Worm (Caenorhabditis elegans) whole organism, L4 larva: ENCODE data around the gene elt-6.

ENCODE experiments used
- F44E2.7 ChIP-seq: fragments of 200-800 bp; sonication (Bioruptor generic); IDR thresholded peaks from 2 replicates; pipeline ENCODE4 v2.1.2; 2022; ENCODE audit warnings: missing genetic modification characterization, missing compliant biosample characterization
- T26A8.4 ChIP-seq: fragments of 200-800 bp; sonication (Bioruptor generic); IDR thresholded peaks from 2 replicates; pipeline ENCODE4 v1.3.6; 2022; ENCODE audit warnings: missing genetic modification characterization, missing compliant biosample characterization
- Y48G9A.11 ChIP-seq: fragments of 200-800 bp; sonication (Bioruptor generic); IDR thresholded peaks from 2 replicates; pipeline ENCODE4 v1.3.6; 2022; ENCODE audit warnings: missing genetic modification reagents, missing genetic modification characterization, missing compliant biosample characterization
- Y75B8A.6 ChIP-seq: fragments of 200-800 bp; sonication (Bioruptor generic); IDR thresholded peaks from 2 replicates; pipeline ENCODE4 v1.3.6; 2022; ENCODE audit warnings: missing genetic modification reagents, missing genetic modification characterization, missing compliant biosample characterization
- aha-1 ChIP-seq: fragments of 150-350 bp; peaks from one replicate; lab custom pipeline; 2014; ENCODE audit warnings: missing biosample characterization, missing genetic modification characterization
- aly-2 ChIP-seq: sonication (generic microtip); optimal IDR thresholded peaks from 2 replicates; lab custom pipeline; 2018; ENCODE audit warnings: missing biosample characterization, missing genetic modification characterization
- ceh-44 ChIP-seq: fragments of 200-800 bp; sonication (Bioruptor generic); IDR thresholded peaks from 2 replicates; pipeline ENCODE4 v1.3.6; 2022; ENCODE audit warnings: missing genetic modification reagents, missing genetic modification characterization, missing compliant biosample characterization
- ceh-82 ChIP-seq: sonication (generic microtip); optimal IDR thresholded peaks from 2 replicates; lab custom pipeline; 2017; ENCODE audit warnings: missing biosample characterization, missing genetic modification characterization
- cey-2 ChIP-seq: sonication (generic microtip); optimal IDR thresholded peaks from 3 replicates; lab custom pipeline; 2017; ENCODE audit warnings: missing genetic modification characterization, mild to moderate bottlenecking, missing compliant biosample characterization, antibody characterized with exemption, borderline replicate concordance; ENCODE audit not compliant: insufficient read depth
- ctbp-1 ChIP-seq: fragments of 200-800 bp; sonication (Bioruptor generic); IDR thresholded peaks from 2 replicates; pipeline ENCODE4 v1.3.6; 2022; ENCODE audit warnings: missing genetic modification reagents, missing genetic modification characterization, missing compliant biosample characterization
- daf-12 ChIP-seq: fragments of 150-350 bp; optimal IDR thresholded peaks from 2 replicates; lab custom pipeline; 2014; ENCODE audit warnings: missing biosample characterization, missing genetic modification reagents, missing genetic modification characterization
- dmd-8 ChIP-seq: fragments of 200-800 bp; sonication (Bioruptor generic); IDR thresholded peaks from 2 replicates; pipeline ENCODE4 v1.3.6; 2022; ENCODE audit warnings: missing genetic modification characterization, missing compliant biosample characterization
- duxl-1 ChIP-seq: sonication (generic microtip); optimal IDR thresholded peaks from 2 replicates; lab custom pipeline; 2016; ENCODE audit warnings: mild to moderate bottlenecking, missing genetic modification characterization, moderate library complexity, missing compliant biosample characterization; ENCODE audit not compliant: poor library complexity
- egl-43 ChIP-seq: fragments of 200-800 bp; sonication (Bioruptor generic); IDR thresholded peaks from 2 replicates; pipeline ENCODE4 v1.3.6; 2022; ENCODE audit warnings: missing genetic modification reagents, missing genetic modification characterization, missing compliant biosample characterization
- gei-8 ChIP-seq: fragments of 200-800 bp; sonication (Bioruptor generic); optimal IDR thresholded peaks from 2 replicates; lab custom pipeline; 2018; ENCODE audit warnings: mild to moderate bottlenecking, missing genetic modification characterization, missing compliant biosample characterization
- hlh-30 ChIP-seq: sonication (generic microtip); optimal IDR thresholded peaks from 2 replicates; lab custom pipeline; 2017; ENCODE audit warnings: antibody characterized with exemption, mild to moderate bottlenecking, missing genetic modification characterization, missing compliant biosample characterization; ENCODE audit not compliant: insufficient read depth
- hmg-1.1 ChIP-seq: fragments of 200-800 bp; sonication (Bioruptor generic); IDR thresholded peaks from 2 replicates; pipeline ENCODE4 v1.3.6; 2022; ENCODE audit warnings: missing genetic modification reagents, missing genetic modification characterization, missing compliant biosample characterization
- jun-1 ChIP-seq: fragments of 150-350 bp; optimal IDR thresholded peaks from 2 replicates; lab custom pipeline; 2014; ENCODE audit warnings: missing biosample characterization, missing genetic modification reagents, missing genetic modification characterization
- lim-7 ChIP-seq: fragments of 200-800 bp; sonication (Bioruptor generic); IDR thresholded peaks from 2 replicates; pipeline ENCODE4 v1.3.6; 2022; ENCODE audit warnings: missing genetic modification characterization, missing compliant biosample characterization
- lin-29 ChIP-seq: fragments of 200-800 bp; sonication (Bioruptor generic); IDR thresholded peaks from 2 replicates; pipeline ENCODE4 v1.3.6; 2022; ENCODE audit warnings: missing genetic modification reagents, missing genetic modification characterization, missing compliant biosample characterization
- lin-38 ChIP-seq: fragments of 200-800 bp; sonication (Bioruptor generic); IDR thresholded peaks from 2 replicates; pipeline ENCODE4 v1.3.6; 2022; ENCODE audit warnings: missing genetic modification reagents, missing genetic modification characterization, missing compliant biosample characterization
- lin-39 ChIP-seq: fragments of 150-350 bp; optimal IDR thresholded peaks from 2 replicates; lab custom pipeline; 2014; ENCODE audit warnings: missing biosample characterization, missing genetic modification reagents, missing genetic modification characterization
- lsy-2 ChIP-seq, 2 experiments: fragments of 150-350 bp in 1 of 2; sonication (generic microtip) in 1 of 2; optimal IDR thresholded peaks; 2 replicates each; lab custom pipeline; 2014 to 2017; ENCODE audit warnings: missing biosample characterization in 2 of 2, missing genetic modification characterization in 2 of 2
- madf-9 ChIP-seq: fragments of 200-800 bp; sonication (Bioruptor generic); conservative IDR thresholded peaks from 2 replicates; pipeline ENCODE4 v1.3.6; 2022; ENCODE audit warnings: missing genetic modification reagents, missing genetic modification characterization, missing compliant biosample characterization
- nhr-102 ChIP-seq: sonication (generic microtip); optimal IDR thresholded peaks from 2 replicates; lab custom pipeline; 2016; ENCODE audit warnings: mild to moderate bottlenecking, missing genetic modification characterization, moderate library complexity, missing compliant biosample characterization
- nhr-11 ChIP-seq: fragments of 150-350 bp; optimal IDR thresholded peaks from 2 replicates; lab custom pipeline; 2014; ENCODE audit warnings: missing biosample characterization, missing genetic modification characterization
- nhr-111 ChIP-seq: fragments of 200-800 bp; sonication (Bioruptor generic); optimal IDR thresholded peaks from 2 replicates; lab custom pipeline; 2018; ENCODE audit warnings: mild to moderate bottlenecking, missing genetic modification characterization, missing compliant biosample characterization
- nhr-237 ChIP-seq: sonication (generic microtip); optimal IDR thresholded peaks from 2 replicates; lab custom pipeline; 2017; ENCODE audit warnings: missing biosample characterization, missing genetic modification characterization
- nhr-25 ChIP-seq: sonication (generic microtip); optimal IDR thresholded peaks from 2 replicates; lab custom pipeline; 2017; ENCODE audit warnings: missing genetic modification characterization, mild to moderate bottlenecking, missing compliant biosample characterization, antibody characterized with exemption, moderate library complexity, borderline replicate concordance; ENCODE audit not compliant: insufficient read depth
- nhr-48 ChIP-seq: sonication (generic microtip); optimal IDR thresholded peaks from 2 replicates; lab custom pipeline; 2016; ENCODE audit warnings: mild to moderate bottlenecking, missing genetic modification characterization, missing compliant biosample characterization
- rbr-2 ChIP-seq: sonication (generic microtip); optimal IDR thresholded peaks from 2 replicates; lab custom pipeline; 2016; ENCODE audit warnings: missing genotype, missing genetic modification characterization, missing compliant biosample characterization
- set-16 ChIP-seq: fragments of 200-800 bp; sonication (Bioruptor generic); IDR thresholded peaks from 2 replicates; pipeline ENCODE4 v1.3.6; 2022; ENCODE audit warnings: missing genetic modification reagents, missing genetic modification characterization, missing compliant biosample characterization
- skn-1 ChIP-seq: fragments of 150-350 bp; optimal IDR thresholded peaks from 2 replicates; lab custom pipeline; 2014; ENCODE audit warnings: missing biosample characterization, missing genetic modification characterization
- snpc-4 ChIP-seq: fragments of 150-350 bp; optimal IDR thresholded peaks from 2 replicates; lab custom pipeline; 2014; ENCODE audit warnings: missing biosample characterization, missing genetic modification characterization
- tra-1 ChIP-seq: fragments of 200-800 bp; sonication (Bioruptor generic); IDR thresholded peaks from 2 replicates; pipeline ENCODE4 v1.3.6; 2022; ENCODE audit warnings: missing genetic modification reagents, missing genetic modification characterization, missing compliant biosample characterization
- unc-130 ChIP-seq: sonication (generic microtip); optimal IDR thresholded peaks from 2 replicates; lab custom pipeline; 2016; ENCODE audit warnings: missing genetic modification reagents, missing genetic modification characterization, missing compliant biosample characterization
- unc-62 ChIP-seq, 3 experiments: fragments of 150-350 bp in 1 of 3; sonication (generic microtip); optimal IDR thresholded peaks in 2 of 3; peaks in 1 of 3; 1 replicate in 1 of 3; 2 replicates in 2 of 3; lab custom pipeline; 2014 to 2017; ENCODE audit warnings: missing biosample characterization in 3 of 3, missing genetic modification characterization in 3 of 3, missing genetic modification reagents in 3 of 3, missing genotype in 1 of 3
- zip-11 ChIP-seq: fragments of 200-800 bp; sonication (Bioruptor generic); IDR thresholded peaks from 2 replicates; pipeline ENCODE4 v1.3.6; 2022; ENCODE audit warnings: missing genetic modification characterization, missing compliant biosample characterization
- ztf-11 ChIP-seq: fragments of 150-350 bp; optimal IDR thresholded peaks from 2 replicates; lab custom pipeline; 2014; ENCODE audit warnings: missing biosample characterization, missing genetic modification characterization
- ztf-7 ChIP-seq: fragments of 150-350 bp; optimal IDR thresholded peaks from 2 replicates; lab custom pipeline; 2014; ENCODE audit warnings: missing biosample characterization, missing genetic modification characterization

The elt-6 gene

DNA sequence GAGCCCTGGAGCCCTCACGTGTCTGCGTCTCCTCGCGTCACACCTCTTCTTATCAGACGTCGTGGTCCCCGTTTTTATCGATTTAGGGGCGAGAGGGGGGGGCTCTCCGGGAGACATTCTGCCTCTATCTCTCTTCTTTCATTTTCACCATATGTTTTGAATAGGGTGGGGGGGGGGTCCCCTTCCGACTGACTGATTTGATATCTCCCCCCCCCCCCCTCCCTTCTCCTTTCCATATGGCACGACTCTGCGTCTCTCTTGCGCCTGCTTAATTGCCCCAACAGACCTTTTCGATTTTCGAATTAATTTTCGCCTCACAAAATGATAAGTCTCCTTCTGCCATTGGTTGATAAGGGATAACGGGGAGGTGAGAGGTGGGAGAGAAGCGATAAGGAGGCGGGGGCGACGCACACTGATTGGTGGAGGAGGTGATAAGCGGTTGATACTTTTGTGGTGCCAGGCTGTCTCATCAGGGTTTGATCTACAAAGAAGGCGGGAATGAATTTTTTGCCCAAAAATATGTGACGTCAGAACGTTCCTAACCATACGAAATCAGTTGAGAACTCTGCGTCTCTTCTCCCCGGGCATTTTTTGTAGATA is 13.6 kb upstream of the elt-6 start:
- no peak for TF ChIP-seq lin-29 (GFP tag; lab: Robert Waterston, UW)
- TF ChIP-seq nhr-237 (tag; lab: Kevin White, UChicago) = no peak
- TF ChIP-seq lsy-2 (tag; optimal IDR thresholded peaks at IDR 0.05; lab: Kevin White, UChicago) = peak in 1 of 2 experiments; percentile 66
- TF ChIP-seq cey-2 (tag; lab: Kevin White, UChicago) = no peak
- TF ChIP-seq ztf-7 (tag; lab: Kevin White, UChicago) = no peak
- no peak for TF ChIP-seq jun-1 (tag; lab: Kevin White, UChicago)
- no peak for TF ChIP-seq rbr-2
- TF ChIP-seq madf-9 (GFP tag; lab: Robert Waterston, UW) = no peak
- no peak for TF ChIP-seq unc-130 (GFP tag; lab: Kevin White, UChicago)
- TF ChIP-seq set-16 (GFP tag; lab: Robert Waterston, UW) = peak; percentile 80
- peak in 1 of 2 experiments; percentile 78 for TF ChIP-seq unc-62 (GFP tag; optimal IDR thresholded peaks at IDR 0.05 in 1 of 2; lab: Kevin White, UChicago)
- no peak for TF ChIP-seq unc-62 (tag; optimal IDR thresholded peaks at IDR 0.05; lab: Kevin White, UChicago)
- no peak for TF ChIP-seq lin-38 (GFP tag; lab: Robert Waterston, UW)
- no peak for TF ChIP-seq daf-12 (tag; lab: Kevin White, UChicago)
- no peak for TF ChIP-seq Y75B8A.6 (GFP tag; lab: Robert Waterston, UW)
- TF ChIP-seq ctbp-1 (GFP tag; lab: Robert Waterston, UW) = no peak
- TF ChIP-seq hmg-1.1 = 0 out of 2 replicates have a peak, but pooled peaks have one; percentile 6
- peak; percentile 95 for TF ChIP-seq duxl-1 (tag; lab: Kevin White, UChicago)
- TF ChIP-seq nhr-25 = no peak
- TF ChIP-seq aha-1 (tag; lab: Kevin White, UChicago) = no peak

- 0 out of 2 replicates have a peak, but pooled peaks have one; percentile 20 for TF ChIP-seq Y48G9A.11 (GFP tag; lab: Robert Waterston, UW)
- 0 out of 2 replicates have a peak, but pooled peaks have one; percentile 32 for TF ChIP-seq lim-7 (GFP tag; lab: Robert Waterston, UW)
- TF ChIP-seq F44E2.7 (GFP tag; lab: Robert Waterston, UW) = no peak
- TF ChIP-seq set-16 (GFP tag; lab: Robert Waterston, UW) = peak; percentile 71
- no peak for TF ChIP-seq madf-9 (GFP tag; lab: Robert Waterston, UW)
- TF ChIP-seq, all 104 proteins: peak for 3
Observed at ce11 chrIV:1905250-1905649, 12.5 kb upstream of the elt-6 start.

DNA sequence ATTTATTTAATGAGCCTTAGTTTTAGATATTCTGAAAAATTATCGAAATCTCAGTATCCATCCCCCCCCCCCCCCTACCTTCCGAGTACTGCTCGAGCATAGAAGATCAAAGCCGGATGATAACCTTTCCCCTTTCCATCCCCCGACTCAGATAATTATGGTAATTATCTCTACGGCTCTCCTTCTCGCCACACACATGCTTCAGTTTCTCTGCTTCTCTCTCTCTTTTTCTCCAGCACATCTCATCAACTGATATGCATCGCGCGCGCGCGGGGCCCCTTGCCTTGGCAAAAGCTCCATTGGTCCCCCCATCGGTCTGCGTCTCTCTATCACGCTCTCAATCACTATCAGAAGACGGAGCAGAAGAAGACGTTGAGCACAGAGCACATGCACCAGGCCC is 11.1 kb upstream of the elt-6 start:
- peak; percentile 80 for TF ChIP-seq hlh-30 (tag; lab: Kevin White, UChicago)
- peak; percentile 81 for TF ChIP-seq aha-1 (tag; lab: Kevin White, UChicago)
- TF ChIP-seq lsy-2 (tag; optimal IDR thresholded peaks at IDR 0.05; lab: Kevin White, UChicago) = peak in 1 of 2 experiments; percentile 1
- peak; percentile 12 for TF ChIP-seq rbr-2
- no peak for TF ChIP-seq T26A8.4 (GFP tag; lab: Robert Waterston, UW)
- TF ChIP-seq hmg-1.1 = peak; percentile 38; the same call in 1 of the 2 replicates
- TF ChIP-seq egl-43 = peak; percentile 12; the same call in 1 of the 2 replicates
- TF ChIP-seq ceh-82 (tag; lab: Kevin White, UChicago) = no peak
- TF ChIP-seq set-16 (GFP tag; lab: Robert Waterston, UW) = peak; percentile 78

DNA sequence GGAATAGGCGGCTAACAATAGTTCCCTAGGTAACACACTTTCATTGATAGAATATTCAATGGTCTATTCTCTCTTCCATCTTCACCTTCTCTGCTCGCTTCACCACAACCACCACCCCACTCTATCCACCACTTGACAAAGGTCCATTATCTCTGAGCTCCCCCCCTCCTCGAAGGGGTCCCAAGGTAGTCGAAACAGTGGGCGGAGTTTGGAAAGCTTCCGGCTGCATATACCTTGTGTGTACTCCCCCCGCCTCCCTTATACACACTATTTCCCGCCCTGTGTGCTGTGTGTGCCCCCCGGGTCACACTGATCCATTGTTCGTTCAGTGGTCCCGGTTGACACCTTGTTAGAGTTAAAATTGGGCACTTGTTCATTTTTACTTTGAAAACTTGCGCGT is 9.3 kb upstream of the elt-6 start:
- TF ChIP-seq unc-130 (GFP tag; lab: Kevin White, UChicago) (no peak), Y48G9A.11 (GFP tag; lab: Robert Waterston, UW) (no peak), dmd-8 (GFP tag; lab: Robert Waterston, UW) (0 out of 2 replicates have a peak, but pooled peaks have one; percentile 22), duxl-1 (tag; lab: Kevin White, UChicago) (no peak), lin-39 (tag; lab: Kevin White, UChicago) (no peak), aha-1 (tag; lab: Kevin White, UChicago) (peak; percentile 63)

DNA sequence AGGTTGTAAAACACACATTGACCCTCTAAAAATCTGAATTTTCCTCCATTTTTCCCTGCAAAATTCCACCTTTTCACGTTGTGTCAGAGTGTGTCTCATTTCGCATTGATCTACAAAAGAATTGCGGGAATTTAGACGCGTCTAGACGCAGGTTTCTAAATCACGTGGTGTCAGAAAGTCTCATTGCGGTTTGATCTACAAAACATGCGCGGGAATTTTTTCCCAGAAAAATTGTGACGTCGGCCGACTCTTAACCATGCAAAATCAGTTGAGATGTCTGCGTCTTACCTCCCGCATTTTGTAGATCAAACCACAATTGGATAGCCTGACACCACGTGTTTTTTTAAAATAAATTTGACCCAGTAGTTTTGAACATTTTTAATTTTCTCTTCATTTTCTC is 8.9 kb upstream of the elt-6 start:
- TF ChIP-seq aly-2 (tag; lab: Kevin White, UChicago) (no peak), snpc-4 (tag; lab: Kevin White, UChicago) (no peak), nhr-102 (tag; lab: Kevin White, UChicago) (no peak), gei-8 (no peak), lin-29 (GFP tag; lab: Robert Waterston, UW) (no peak), zip-11 (no peak), unc-62 (GFP tag; optimal IDR thresholded peaks at IDR 0.05 in 1 of 2; lab: Kevin White, UChicago) (no peak), unc-62 (tag; optimal IDR thresholded peaks at IDR 0.05; lab: Kevin White, UChicago) (no peak), skn-1 (no peak), tra-1 (GFP tag; lab: Robert Waterston, UW) (no peak), ceh-44 (GFP tag; lab: Robert Waterston, UW) (no peak), nhr-48 (tag; lab: Kevin White, UChicago) (no peak), nhr-111 (GFP tag; lab: Kevin White, UChicago) (no peak), nhr-11 (tag; lab: Kevin White, UChicago) (no peak), egl-43 (no peak), ztf-11 (tag; lab: Kevin White, UChicago) (no peak)
